Worm (Caenorhabditis elegans) whole organism, L1 larva: ENCODE data around the gene tdc-1.
A peak's percentile ranks its signal among the peaks of the same experiment; 100 is the strongest.

Experiments used
- aha-1 ChIP-seq: fragments of 150-350 bp; optimal IDR thresholded peaks from 2 replicates; lab custom pipeline; 2014; ENCODE audit warnings: missing biosample characterization, missing genetic modification characterization
- alr-1 ChIP-seq: fragments of 200-800 bp; sonication (Bioruptor generic); optimal IDR thresholded peaks from 2 replicates; lab custom pipeline; 2018; ENCODE audit warnings: borderline replicate concordance, mild to moderate bottlenecking, missing genetic modification characterization, missing compliant biosample characterization
- aly-2 ChIP-seq: fragments of 150-350 bp; optimal IDR thresholded peaks from 2 replicates; lab custom pipeline; 2014; ENCODE audit warnings: missing biosample characterization, missing genetic modification characterization
- ama-1 ChIP-seq: fragments of 150-350 bp; optimal IDR thresholded peaks from 2 replicates; lab custom pipeline; 2014
- blmp-1 ChIP-seq: fragments of 150-350 bp; optimal IDR thresholded peaks from 2 replicates; lab custom pipeline; 2014; ENCODE audit warnings: missing biosample characterization, missing genetic modification characterization
- ceh-82 ChIP-seq, 3 experiments: fragments of 150-350 bp in 1 of 3; sonication (generic microtip) in 2 of 3; optimal IDR thresholded peaks; 2 replicates each; lab custom pipeline; 2014 to 2017; ENCODE audit warnings: missing biosample characterization in 3 of 3, missing genetic modification characterization in 3 of 3
- ceh-88 ChIP-seq: fragments of 200-800 bp; sonication (Bioruptor generic); IDR thresholded peaks from 2 replicates; pipeline ENCODE4 v1.3.6; 2022; ENCODE audit warnings: missing genetic modification characterization, missing compliant biosample characterization
- ces-1 ChIP-seq: fragments of 150-350 bp; optimal IDR thresholded peaks from 2 replicates; lab custom pipeline; 2014; ENCODE audit warnings: missing biosample characterization, missing genetic modification reagents, missing genetic modification characterization
- dpl-1 ChIP-seq, 3 experiments: fragments of 150-350 bp in 2 of 3; sonication (generic microtip) in 1 of 3; optimal IDR thresholded peaks; 2 replicates each; lab custom pipeline; 2014 to 2017; ENCODE audit warnings: missing biosample characterization in 3 of 3, missing genetic modification characterization in 3 of 3, missing genetic modification reagents in 3 of 3
- efl-1 ChIP-seq, 4 experiments: fragments of 150-350 bp; optimal IDR thresholded peaks in 3 of 4; peaks in 1 of 4; 1 replicate in 1 of 4; 2 replicates in 3 of 4; lab custom pipeline; 2014; ENCODE audit warnings: missing biosample characterization in 2 of 4, missing genetic modification characterization in 2 of 4, missing genetic modification reagents in 2 of 4
- efl-3 ChIP-seq: fragments of 200-800 bp; sonication (Bioruptor generic); optimal IDR thresholded peaks from 2 replicates; lab custom pipeline; 2018; ENCODE audit warnings: mild to moderate bottlenecking, missing genetic modification characterization, missing compliant biosample characterization
- egl-13 ChIP-seq: sonication (generic microtip); optimal IDR thresholded peaks from 2 replicates; lab custom pipeline; 2016; ENCODE audit warnings: missing genotype, missing genetic modification reagents, missing genetic modification characterization, missing compliant biosample characterization
- elt-2 ChIP-seq: sonication (generic microtip); optimal IDR thresholded peaks from 2 replicates; lab custom pipeline; 2016; ENCODE audit warnings: missing genetic modification characterization, mild to moderate bottlenecking, inconsistent platforms, missing compliant biosample characterization, missing genetic modification reagents
- ets-5 ChIP-seq: fragments of 200-800 bp; sonication (Bioruptor generic); IDR thresholded peaks from 2 replicates; pipeline ENCODE4 v1.3.6; 2022; ENCODE audit warnings: missing genetic modification characterization, missing compliant biosample characterization
- fkh-4 ChIP-seq: sonication (generic microtip); optimal IDR thresholded peaks from 2 replicates; lab custom pipeline; 2016; ENCODE audit warnings: missing compliant biosample characterization, missing genetic modification characterization, borderline replicate concordance
- grh-1 ChIP-seq: fragments of 200-800 bp; sonication (Bioruptor generic); IDR thresholded peaks from 2 replicates; pipeline ENCODE4 v1.3.6; 2022; ENCODE audit warnings: missing genetic modification reagents, missing genetic modification characterization, missing compliant biosample characterization
- hlh-17 ChIP-seq: fragments of 200-800 bp; sonication (Bioruptor generic); optimal IDR thresholded peaks from 2 replicates; lab custom pipeline; 2018; ENCODE audit warnings: missing genetic modification characterization, mild to moderate bottlenecking, missing compliant biosample characterization, moderate library complexity, borderline replicate concordance
- hpl-2 ChIP-seq: fragments of 150-350 bp; optimal IDR thresholded peaks from 2 replicates; lab custom pipeline; 2014; ENCODE audit warnings: missing biosample characterization, missing genetic modification reagents, missing genetic modification characterization
- isw-1 ChIP-seq: fragments of 200-800 bp; sonication (Bioruptor generic); IDR thresholded peaks from 2 replicates; pipeline ENCODE4 v1.3.6; 2022; ENCODE audit warnings: missing genetic modification characterization, missing compliant biosample characterization
- lin-13 ChIP-seq: fragments of 150-350 bp; optimal IDR thresholded peaks from 2 replicates; lab custom pipeline; 2014; ENCODE audit warnings: missing biosample characterization, missing genetic modification reagents, missing genetic modification characterization
- lin-14 ChIP-seq: fragments of 200-800 bp; sonication (Bioruptor generic); optimal IDR thresholded peaks from 2 replicates; lab custom pipeline; 2018; ENCODE audit warnings: mild to moderate bottlenecking, missing genetic modification characterization, moderate library complexity, missing compliant biosample characterization
- lin-35 ChIP-seq, 2 experiments: fragments of 150-350 bp; optimal IDR thresholded peaks; 2 replicates each; lab custom pipeline; 2014; ENCODE audit warnings: missing biosample characterization in 2 of 2, missing genetic modification characterization in 2 of 2, missing genetic modification reagents in 2 of 2
- lsy-2 ChIP-seq, 2 experiments: fragments of 150-350 bp; optimal IDR thresholded peaks; 2 replicates each; lab custom pipeline; 2014; ENCODE audit warnings: missing biosample characterization in 2 of 2, missing genetic modification characterization in 2 of 2
- mdl-1 ChIP-seq, 2 experiments: fragments of 150-350 bp; optimal IDR thresholded peaks; 2 replicates each; lab custom pipeline; 2014 to 2017; ENCODE audit warnings: missing biosample characterization in 2 of 2, missing genetic modification characterization in 2 of 2, inconsistent platforms in 1 of 2
- mep-1 ChIP-seq: fragments of 150-350 bp; optimal IDR thresholded peaks from 2 replicates; lab custom pipeline; 2014; ENCODE audit warnings: missing biosample characterization, missing genetic modification characterization
- nhr-11 ChIP-seq: fragments of 150-350 bp; optimal IDR thresholded peaks from 2 replicates; lab custom pipeline; 2014; ENCODE audit warnings: missing biosample characterization, missing genetic modification characterization
- nhr-20 ChIP-seq: sonication (generic microtip); optimal IDR thresholded peaks from 2 replicates; lab custom pipeline; 2016; ENCODE audit warnings: mild to moderate bottlenecking, missing genetic modification characterization, missing compliant biosample characterization
- nhr-28 ChIP-seq: fragments of 150-350 bp; optimal IDR thresholded peaks from 2 replicates; lab custom pipeline; 2014; ENCODE audit warnings: missing biosample characterization, missing genetic modification characterization
- nhr-71 ChIP-seq: sonication (generic microtip); optimal IDR thresholded peaks from 2 replicates; lab custom pipeline; 2016; ENCODE audit warnings: mild to moderate bottlenecking, missing genetic modification characterization, moderate library complexity, missing compliant biosample characterization
- nhr-77 ChIP-seq: fragments of 150-350 bp; optimal IDR thresholded peaks from 2 replicates; lab custom pipeline; 2014; ENCODE audit warnings: missing biosample characterization, missing genetic modification characterization
- nhr-84 ChIP-seq: sonication (generic microtip); optimal IDR thresholded peaks from 2 replicates; lab custom pipeline; 2017; ENCODE audit warnings: missing biosample characterization, missing genetic modification characterization
- nhr-85 ChIP-seq: sonication (generic microtip); peaks from one replicate; lab custom pipeline; 2016; ENCODE audit warnings: missing genetic modification characterization, inconsistent platforms, missing compliant biosample characterization
- nhr-90 ChIP-seq: sonication (generic microtip); optimal IDR thresholded peaks from 2 replicates; lab custom pipeline; 2016; ENCODE audit warnings: mild to moderate bottlenecking, missing genetic modification characterization, missing compliant biosample characterization; ENCODE audit not compliant: poor library complexity
- pag-3 ChIP-seq: sonication (generic microtip); optimal IDR thresholded peaks from 2 replicates; lab custom pipeline; 2017; ENCODE audit warnings: missing genetic modification characterization, mild to moderate bottlenecking, missing compliant biosample characterization, antibody characterized with exemption, borderline replicate concordance; ENCODE audit not compliant: insufficient read depth
- pax-3 ChIP-seq: fragments of 200-800 bp; sonication (Bioruptor generic); optimal IDR thresholded peaks from 2 replicates; lab custom pipeline; 2018; ENCODE audit warnings: mild to moderate bottlenecking, missing genetic modification characterization, moderate library complexity, missing compliant biosample characterization
- pqm-1 ChIP-seq: sonication (generic microtip); optimal IDR thresholded peaks from 3 replicates; lab custom pipeline; 2017; ENCODE audit warnings: missing biosample characterization, missing genetic modification characterization
- skn-1 ChIP-seq: fragments of 150-350 bp; optimal IDR thresholded peaks from 2 replicates; lab custom pipeline; 2014; ENCODE audit warnings: missing biosample characterization, missing genetic modification characterization
- snpc-4 ChIP-seq: fragments of 150-350 bp; optimal IDR thresholded peaks from 2 replicates; lab custom pipeline; 2014; ENCODE audit warnings: missing biosample characterization, missing genetic modification characterization
- snu-23 ChIP-seq: sonication (generic microtip); optimal IDR thresholded peaks from 2 replicates; lab custom pipeline; 2016; ENCODE audit warnings: missing genetic modification characterization, missing compliant biosample characterization
- sox-4 ChIP-seq: sonication (generic microtip); optimal IDR thresholded peaks from 2 replicates; lab custom pipeline; 2016; ENCODE audit warnings: missing genetic modification characterization, missing compliant biosample characterization
- swsn-7 ChIP-seq: sonication (generic microtip); optimal IDR thresholded peaks from 2 replicates; lab custom pipeline; 2016; ENCODE audit warnings: missing genetic modification characterization, missing compliant biosample characterization
- unc-30 ChIP-seq: sonication (generic microtip); optimal IDR thresholded peaks from 2 replicates; lab custom pipeline; 2017; ENCODE audit warnings: missing biosample characterization, missing genetic modification characterization
- unc-62 ChIP-seq: fragments of 150-350 bp; optimal IDR thresholded peaks from 2 replicates; lab custom pipeline; 2014; ENCODE audit warnings: missing biosample characterization, missing genetic modification reagents, missing genetic modification characterization
- xbp-1 ChIP-seq: sonication (generic microtip); optimal IDR thresholded peaks from 2 replicates; lab custom pipeline; 2016; ENCODE audit warnings: missing genetic modification characterization, missing compliant biosample characterization
- zag-1 ChIP-seq: fragments of 150-350 bp; optimal IDR thresholded peaks from 2 replicates; lab custom pipeline; 2014; ENCODE audit warnings: missing biosample characterization, missing genetic modification characterization
- ztf-11 ChIP-seq, 2 experiments: sonication (generic microtip); optimal IDR thresholded peaks; 2 replicates each; lab custom pipeline; 2016 to 2017; ENCODE audit warnings: missing genetic modification characterization in 2 of 2, missing biosample characterization in 1 of 2, missing compliant biosample characterization in 1 of 2
- ztf-4 ChIP-seq: fragments of 150-350 bp; optimal IDR thresholded peaks from 2 replicates; lab custom pipeline; 2014; ENCODE audit warnings: missing biosample characterization, missing genetic modification characterization

The tdc-1 gene

ce11 chrII:8225914-8226313 lies 44.5 kb upstream of the tdc-1 start:
- TF ChIP-seq swsn-7 (tag; lab: Kevin White, UChicago) (no peak), pag-3 (tag; lab: Kevin White, UChicago) (no peak), ets-5 (no peak), egl-13 (no peak), hpl-2 (GFP tag; lab: Kevin White, UChicago) (no peak), efl-3 (GFP tag; lab: Kevin White, UChicago) (no peak), lsy-2 (tag; optimal IDR thresholded peaks at IDR 0.05; lab: Kevin White, UChicago) (no peak), blmp-1 (tag; lab: Kevin White, UChicago) (peak; percentile 89), snu-23 (GFP tag; lab: Kevin White, UChicago) (peak; percentile 6), nhr-28 (no peak), alr-1 (tag; lab: Kevin White, UChicago) (no peak), ces-1 (no peak), nhr-20 (tag; lab: Kevin White, UChicago) (peak; percentile 16), nhr-85 (tag; lab: Kevin White, UChicago) (peak; percentile 76), lin-13 (GFP tag; lab: Kevin White, UChicago) (no peak), ceh-82 (tag; optimal IDR thresholded peaks at IDR 0.05; lab: Kevin White, UChicago) (no peak), nhr-71 (no peak), grh-1 (GFP tag; lab: Robert Waterston, UW) (0 out of 2 replicates have a peak, but pooled peaks have one; percentile 16), lin-14 (GFP tag; lab: Kevin White, UChicago) (peak; percentile 24), lin-35 (GFP tag; optimal IDR thresholded peaks at IDR 0.05; lab: Kevin White, UChicago) (peak in 1 of 2 experiments; percentile 24)

ce11 chrII:8226475-8226874 lies 43.9 kb upstream of the tdc-1 start:
- TF ChIP-seq skn-1 (tag; lab: Kevin White, UChicago) (no peak), fkh-4 (tag; lab: Kevin White, UChicago) (no peak), nhr-71 (peak; percentile 42), elt-2 (peak; percentile 93), aha-1 (tag; lab: Kevin White, UChicago) (no peak), pax-3 (no peak), hpl-2 (GFP tag; lab: Kevin White, UChicago) (no peak), ceh-88 (GFP tag; lab: Robert Waterston, UW) (no peak), lsy-2 (tag; optimal IDR thresholded peaks at IDR 0.05; lab: Kevin White, UChicago) (peak in 1 of 2 experiments; percentile 41), blmp-1 (tag; lab: Kevin White, UChicago) (peak; percentile 23), nhr-84 (tag; lab: Kevin White, UChicago) (no peak), mdl-1 (tag; optimal IDR thresholded peaks at IDR 0.05; lab: Kevin White, UChicago) (peak in 1 of 2 experiments; percentile 29), snu-23 (GFP tag; lab: Kevin White, UChicago) (peak; percentile 9), efl-1 (optimal IDR thresholded peaks at IDR 0.05; lab: Kevin White, UChicago) (peak in 1 of 2 experiments; percentile 1), efl-1 (GFP tag; optimal IDR thresholded peaks at IDR 0.05 in 1 of 2; lab: Kevin White, UChicago) (no peak), lin-35 (GFP tag; optimal IDR thresholded peaks at IDR 0.05; lab: Kevin White, UChicago) (peak in 1 of 2 experiments; percentile 16), mep-1 (peak; percentile 40), aly-2 (tag; lab: Kevin White, UChicago) (no peak), zag-1 (tag; lab: Kevin White, UChicago) (no peak), nhr-90 (tag; lab: Kevin White, UChicago) (peak; percentile 23), nhr-11 (tag; lab: Kevin White, UChicago) (no peak), nhr-20 (tag; lab: Kevin White, UChicago) (peak; percentile 47), pqm-1 (tag; lab: Kevin White, UChicago) (peak; percentile 10)

- TF ChIP-seq nhr-77 = no peak
- no peak for TF ChIP-seq sox-4 (tag; lab: Kevin White, UChicago)
- TF ChIP-seq hlh-17 (GFP tag; lab: Kevin White, UChicago) = no peak
- no peak for TF ChIP-seq ztf-4 (tag; lab: Kevin White, UChicago)
- no peak for TF ChIP-seq isw-1 (GFP tag; lab: Robert Waterston, UW)
- TF ChIP-seq unc-62 (GFP tag; lab: Kevin White, UChicago) = no peak
- TF ChIP-seq unc-30 = no peak
- TF ChIP-seq nhr-20 (tag; lab: Kevin White, UChicago) = no peak
- no peak for TF ChIP-seq hpl-2 (GFP tag; lab: Kevin White, UChicago)
- no peak for TF ChIP-seq snpc-4
- TF ChIP-seq ztf-11 (tag; optimal IDR thresholded peaks at IDR 0.05; lab: Kevin White, UChicago) = no peak
- TF ChIP-seq dpl-1 (GFP tag; optimal IDR thresholded peaks at IDR 0.05; lab: Kevin White, UChicago) = no peak
- no peak for TF ChIP-seq ama-1
- no peak for TF ChIP-seq egl-13
- TF ChIP-seq nhr-90 (tag; lab: Kevin White, UChicago) = no peak
- no peak for TF ChIP-seq xbp-1 (tag; lab: Kevin White, UChicago)
These were observed 39.4 kb upstream of the tdc-1 start, which contains the start of gene M110.9 for ce11 chrII:8230976-8231375. Gene M110.9 (plus strand): TSS chrII:8231276.
